Worm (Caenorhabditis elegans): ENCODE results near the gene srbc-65.
"Not testable (repeated sequence)": the region's sequence is repeated elsewhere in the genome, so short reads cannot be mapped to it uniquely, and the experiment has no call there.

Gene srbc-65

ce11 chrV:16550680-16551079, at the start of gene srbc-65:
Gene srbc-65, plus strand, starts transcription at chrV:16550980.
- no peak for TF ChIP-seq sem-4 (tag; optimal IDR thresholded peaks at IDR 0.05)
- no peak for TF ChIP-seq nhr-11 (tag; optimal IDR thresholded peaks at IDR 0.05)
- no peak for TF ChIP-seq gmeb-1 (tag; optimal IDR thresholded peaks at IDR 0.05)
- no peak for TF ChIP-seq nhr-10 (tag; optimal IDR thresholded peaks at IDR 0.05)
- no peak for TF ChIP-seq nhr-25 (tag; optimal IDR thresholded peaks at IDR 0.05)
- no peak for TF ChIP-seq nhr-12 (tag; optimal IDR thresholded peaks at IDR 0.05)
- TF ChIP-seq aly-2 (tag; optimal IDR thresholded peaks at IDR 0.05) = no peak
- no peak for TF ChIP-seq sma-9 (GFP tag; optimal IDR thresholded peaks at IDR 0.05)
- TF ChIP-seq sma-9 (tag; optimal IDR thresholded peaks at IDR 0.05) = no peak
- TF ChIP-seq C34F6.9 (tag; optimal IDR thresholded peaks at IDR 0.05) = no peak
- TF ChIP-seq nhr-21 (tag; optimal IDR thresholded peaks at IDR 0.05) = no peak
- TF ChIP-seq unc-55 (GFP tag; optimal IDR thresholded peaks at IDR 0.05) = no peak
- TF ChIP-seq nhr-23 (tag; optimal IDR thresholded peaks at IDR 0.05) = no peak

- no peak for TF ChIP-seq ceh-16 (tag; optimal IDR thresholded peaks at IDR 0.05)
- no peak for TF ChIP-seq lsy-2 (tag; optimal IDR thresholded peaks at IDR 0.05)
- TF ChIP-seq aly-2 (tag; optimal IDR thresholded peaks at IDR 0.05) = no peak
- TF ChIP-seq sma-9 (GFP tag; optimal IDR thresholded peaks at IDR 0.05) = no peak
- TF ChIP-seq sma-9 (tag; optimal IDR thresholded peaks at IDR 0.05) = no peak
- TF ChIP-seq sem-4 (tag; optimal IDR thresholded peaks at IDR 0.05) = no peak
- TF ChIP-seq alr-1 (tag; optimal IDR thresholded peaks at IDR 0.05) = no peak
- no peak for TF ChIP-seq snpc-4 (tag; optimal IDR thresholded peaks at IDR 0.05)
- no peak for TF ChIP-seq dmd-4 (tag; optimal IDR thresholded peaks at IDR 0.05)
- TF ChIP-seq nhr-23 (tag; optimal IDR thresholded peaks at IDR 0.05) = no peak
- no peak for TF ChIP-seq nhr-21 (tag; optimal IDR thresholded peaks at IDR 0.05)
- TF ChIP-seq egl-27 (tag; optimal IDR thresholded peaks at IDR 0.05) = no peak
- TF ChIP-seq unc-62 (GFP tag; optimal IDR thresholded peaks at IDR 0.05) = no peak
- TF ChIP-seq elt-1 (tag; optimal IDR thresholded peaks at IDR 0.05) = no peak
- TF ChIP-seq ZK546.5 (tag; optimal IDR thresholded peaks at IDR 0.05) = no peak
These were observed 47.6 kb upstream of the srbc-65 start, which contains the start of gene F36D3.14 for ce11 chrV:16503164-16503563. Gene F36D3.14, minus strand, starts transcription at chrV:16503264.

ce11 chrV:16505828-16506227, 45.0 kb upstream of the srbc-65 start, which contains the start of gene nhr-54:
Gene nhr-54, minus strand, starts transcription at chrV:16505928.
- no peak for TF ChIP-seq nhr-23 (tag; optimal IDR thresholded peaks at IDR 0.05)

- TF ChIP-seq elt-1 (tag; optimal IDR thresholded peaks at IDR 0.05) = no peak
- TF ChIP-seq sma-9 (GFP tag; optimal IDR thresholded peaks at IDR 0.05) = peak; percentile 25
- no peak for TF ChIP-seq sma-9 (tag; optimal IDR thresholded peaks at IDR 0.05)
- TF ChIP-seq unc-55 (GFP tag; optimal IDR thresholded peaks at IDR 0.05) = no peak
- no peak for TF ChIP-seq blmp-1 (tag; optimal IDR thresholded peaks at IDR 0.05; ENCODE audit: insufficient read depth)
These were observed 44.1 kb upstream of the srbc-65 start for ce11 chrV:16506650-16507049.

ce11 chrV:16508667-16509066, 42.1 kb upstream of the srbc-65 start, which contains the start of gene srr-3:
Gene srr-3, minus strand, starts transcription at chrV:16508767.
- peak; percentile 25 for TF ChIP-seq fos-1 (tag; optimal IDR thresholded peaks at IDR 0.05)
- no peak for TF ChIP-seq C34F6.9 (tag; optimal IDR thresholded peaks at IDR 0.05)

ce11 chrV:16515140-16515539, 35.6 kb upstream of the srbc-65 start, which contains the start of gene F36D3.5:
Gene F36D3.5, minus strand, starts transcription at chrV:16515240.
- TF ChIP-seq nhr-6, sem-4, nhr-11 (tag; optimal IDR thresholded peaks at IDR 0.05): not testable (repeated sequence)

- no peak for TF ChIP-seq elt-1 (tag; optimal IDR thresholded peaks at IDR 0.05)
- TF ChIP-seq unc-62 (GFP tag; optimal IDR thresholded peaks at IDR 0.05) = no peak
- no peak for TF ChIP-seq nhr-237 (tag; optimal IDR thresholded peaks at IDR 0.05)
- no peak for TF ChIP-seq nhr-11 (tag; optimal IDR thresholded peaks at IDR 0.05)
- TF ChIP-seq ceh-16 (tag; optimal IDR thresholded peaks at IDR 0.05) = no peak
- no peak for TF ChIP-seq sem-4 (tag; optimal IDR thresholded peaks at IDR 0.05)
- no peak for TF ChIP-seq ztf-1 (GFP tag; conservative IDR thresholded peaks at IDR 0.05)
These were observed 33.2 kb upstream of the srbc-65 start, which contains the start of gene F36D3.4 for ce11 chrV:16517619-16518018. Gene F36D3.4, minus strand, starts transcription at chrV:16517719.

ce11 chrV:16522242-16522641, 28.5 kb upstream of the srbc-65 start, which contains the start of gene srw-34:
Gene srw-34, minus strand, starts transcription at chrV:16522342.
- TF ChIP-seq lin-13 (GFP tag; optimal IDR thresholded peaks at IDR 0.05) (no peak), nhr-23 (tag; optimal IDR thresholded peaks at IDR 0.05) (no peak), sem-4 (tag; optimal IDR thresholded peaks at IDR 0.05) (no peak), lsy-2 (tag; optimal IDR thresholded peaks at IDR 0.05) (no peak), C34F6.9 (tag; optimal IDR thresholded peaks at IDR 0.05) (no peak), lin-11 (tag; optimal IDR thresholded peaks at IDR 0.05) (no peak), ama-1 (optimal IDR thresholded peaks at IDR 0.05) (no peak), nhr-21 (tag; optimal IDR thresholded peaks at IDR 0.05) (no peak), ceh-16 (tag; optimal IDR thresholded peaks at IDR 0.05) (no peak), F13H6.1 (tag; optimal IDR thresholded peaks at IDR 0.05) (no peak), R02D3.7 (tag; optimal IDR thresholded peaks at IDR 0.05) (no peak), nhr-77 (tag; optimal IDR thresholded peaks at IDR 0.05) (no peak), ZK546.5 (tag; optimal IDR thresholded peaks at IDR 0.05) (no peak), elt-3 (tag; optimal IDR thresholded peaks at IDR 0.05) (no peak), ztf-11 (tag; optimal IDR thresholded peaks at IDR 0.05) (no peak)
